Fruit fly (Drosophila melanogaster): ENCODE results near the gene Rpn5.

The Rpn5 gene

DNA sequence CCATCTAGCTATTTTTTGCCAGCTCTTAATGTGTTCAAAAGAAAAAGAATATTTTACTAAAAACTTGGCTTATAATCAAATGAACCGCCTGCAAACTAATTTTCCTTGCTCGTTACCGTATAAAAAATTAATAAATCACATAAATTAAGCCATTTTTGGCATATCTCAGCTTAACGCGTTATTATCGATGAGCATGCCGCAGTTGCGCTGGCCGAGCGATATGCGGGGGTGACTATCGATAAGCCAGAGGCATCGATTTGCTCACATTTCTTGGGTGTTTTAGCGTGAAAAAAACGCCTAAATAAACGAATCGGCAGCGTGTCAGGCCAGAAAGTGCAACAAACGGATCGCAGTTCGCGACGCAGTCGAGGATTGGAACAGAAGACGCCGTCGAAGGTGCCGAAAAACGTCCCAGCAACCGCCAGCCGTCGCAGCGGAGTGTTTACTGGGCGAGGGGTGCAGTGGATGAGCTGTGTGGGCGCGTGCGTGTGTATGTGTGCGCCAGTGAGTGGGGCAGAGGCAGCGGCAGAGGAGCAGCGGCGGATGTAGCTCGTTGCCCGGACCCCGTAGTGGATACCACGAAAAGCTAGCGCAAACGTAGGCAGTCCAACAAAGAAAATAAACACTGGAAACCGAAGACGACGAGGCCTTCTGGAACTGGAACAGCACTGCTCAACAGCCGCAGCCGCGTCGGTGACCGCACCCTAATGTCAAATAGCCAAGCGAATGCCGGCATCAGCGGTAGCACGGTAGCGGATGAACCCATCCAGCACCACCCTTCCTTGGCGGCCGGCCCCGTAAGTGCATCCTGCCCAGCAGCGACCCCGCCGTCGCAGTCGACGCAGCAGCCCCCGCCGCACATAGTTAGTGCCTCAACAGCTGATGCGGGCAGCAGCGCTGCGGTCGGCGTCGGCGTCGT is 46.8 kb upstream of the Rpn5 start, which contains the start of the genes Sym and Madm (continued):
- TF ChIP-seq CG3726 (GFP tag; IDR thresholded peaks at IDR 0.05): no peak
- TF ChIP-seq BtbVII (GFP tag; optimal IDR thresholded peaks at IDR 0.05): no peak
- no peak; the same call in none of the 2 replicates for TF ChIP-seq CG9215 (GFP tag; IDR thresholded peaks at IDR 0.05)
- TF ChIP-seq CG10147 (GFP tag; optimal IDR thresholded peaks at IDR 0.05): peak; percentile 39
- TF ChIP-seq sd (tag; optimal IDR thresholded peaks at IDR 0.05): peak; percentile 73
- TF ChIP-seq NFAT (GFP tag; IDR thresholded peaks at IDR 0.05): no peak
- no peak for TF ChIP-seq schlank (tag; optimal IDR thresholded peaks at IDR 0.05)
- TF ChIP-seq slbo (GFP tag; IDR thresholded peaks at IDR 0.05): peak; percentile 60
- TF ChIP-seq lola (GFP tag; optimal IDR thresholded peaks at IDR 0.05): peak in 1 of 3 experiments; percentile 40
- peak; percentile 89 for TF ChIP-seq Sry-δ (GFP tag; optimal IDR thresholded peaks at IDR 0.05)
- peak; percentile 45 for TF ChIP-seq ind (GFP tag; optimal IDR thresholded peaks at IDR 0.05)
- TF ChIP-seq CG7271 (tag; optimal IDR thresholded peaks at IDR 0.05): peak; percentile 49
- TF ChIP-seq row (GFP tag; IDR thresholded peaks at IDR 0.05): peak; percentile 82
- TF ChIP-seq Neu2 (GFP tag; optimal IDR thresholded peaks at IDR 0.05; ENCODE audit: borderline replicate concordance): peak; percentile 7
- no peak for TF ChIP-seq Oaz (GFP tag; IDR thresholded peaks at IDR 0.05)
- peak; percentile 56 for TF ChIP-seq dm (GFP tag; optimal IDR thresholded peaks at IDR 0.05)
- peak; percentile 18 for TF ChIP-seq CG4854 (GFP tag; optimal IDR thresholded peaks at IDR 0.05)
- no peak for TF ChIP-seq D (optimal IDR thresholded peaks at IDR 0.05)
- TF ChIP-seq D (GFP tag; optimal IDR thresholded peaks at IDR 0.05): no peak
- TF ChIP-seq btn (GFP tag; optimal IDR thresholded peaks at IDR 0.05): no peak
- no peak for TF ChIP-seq CG6765 (GFP tag; optimal IDR thresholded peaks at IDR 0.05)
- peak; percentile 54 for TF ChIP-seq CG18599 (GFP tag; optimal IDR thresholded peaks at IDR 0.05)
- TF ChIP-seq CG9817 (tag; optimal IDR thresholded peaks at IDR 0.05): peak; percentile 33
- TF ChIP-seq gfzf (GFP tag; optimal IDR thresholded peaks at IDR 0.05): peak; percentile 78
- peak in 1 of 2 experiments; percentile 50 for TF ChIP-seq crp (GFP tag; optimal IDR thresholded peaks at IDR 0.05)
- peak; percentile 14 for TF ChIP-seq CG13424 (tag; optimal IDR thresholded peaks at IDR 0.05)
- peak; percentile 40 for TF ChIP-seq Chrac-16 (GFP tag; optimal IDR thresholded peaks at IDR 0.05)
- no peak for TF ChIP-seq fd64A (GFP tag; optimal IDR thresholded peaks at IDR 0.05)
- no peak for TF ChIP-seq CG13296 (GFP tag; optimal IDR thresholded peaks at IDR 0.05)
- TF ChIP-seq CG4707 (GFP tag; optimal IDR thresholded peaks at IDR 0.05): no peak

DNA sequence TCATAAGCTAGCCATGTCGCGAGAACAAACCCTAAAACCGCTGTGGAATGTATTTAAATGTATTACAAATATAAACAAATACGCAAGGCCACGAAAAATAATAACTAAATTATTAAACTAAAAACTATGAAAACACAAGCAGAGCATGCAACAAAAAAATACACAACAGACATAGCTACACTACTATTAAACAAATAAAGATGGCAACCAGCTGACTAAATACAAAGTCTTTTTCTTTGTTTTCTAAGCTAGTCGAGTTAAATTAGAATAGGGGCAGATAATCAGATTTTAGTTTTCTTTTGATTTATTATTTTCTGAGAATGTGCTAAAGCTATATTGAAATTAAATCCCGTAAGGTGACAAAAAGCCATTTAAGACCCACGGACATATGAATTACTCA is 42.6 kb upstream of the Rpn5 start:
- TF ChIP-seq caup (GFP tag; optimal IDR thresholded peaks at IDR 0.05; ENCODE audit: severe bottlenecking): peak; percentile 77
- TF ChIP-seq Dp (GFP tag; optimal IDR thresholded peaks at IDR 0.05): no peak
- peak; percentile 6 for TF ChIP-seq CG4854 (GFP tag; optimal IDR thresholded peaks at IDR 0.05)
- peak; percentile 17 for TF ChIP-seq wek (GFP tag; optimal IDR thresholded peaks at IDR 0.05)
- peak; percentile 7 for TF ChIP-seq CG12744 (GFP tag; optimal IDR thresholded peaks at IDR 0.05)
- peak; percentile 78 for TF ChIP-seq Hmr (GFP tag; optimal IDR thresholded peaks at IDR 0.05)
- peak; percentile 18 for TF ChIP-seq MTF-1 (GFP tag; optimal IDR thresholded peaks at IDR 0.05; ENCODE audit: borderline replicate concordance)
- no peak for TF ChIP-seq CG18764 (GFP tag; optimal IDR thresholded peaks at IDR 0.05)
- TF ChIP-seq CG17385 (GFP tag; optimal IDR thresholded peaks at IDR 0.05): peak; percentile 10
- TF ChIP-seq CG1529 (GFP tag; optimal IDR thresholded peaks at IDR 0.05): peak; percentile 25
- no peak for TF ChIP-seq CG8359 (GFP tag; optimal IDR thresholded peaks at IDR 0.05; ENCODE audit: borderline replicate concordance)
- peak; percentile 53 for TF ChIP-seq PHDP (tag; optimal IDR thresholded peaks at IDR 0.05)
- peak; percentile 50 for TF ChIP-seq CG10209 (GFP tag; optimal IDR thresholded peaks at IDR 0.05)
- peak; percentile 13 for TF ChIP-seq CG6683 (GFP tag; optimal IDR thresholded peaks at IDR 0.05)
- peak; percentile 4 for TF ChIP-seq CG13424 (tag; optimal IDR thresholded peaks at IDR 0.05)
- peak; percentile 53 for TF ChIP-seq scrt (GFP tag; optimal IDR thresholded peaks at IDR 0.05)
- peak; percentile 64 for TF ChIP-seq CG34376 (GFP tag; optimal IDR thresholded peaks at IDR 0.05)
- TF ChIP-seq dmrt11E (tag; optimal IDR thresholded peaks at IDR 0.05): no peak
- TF ChIP-seq bowl (GFP tag; IDR thresholded peaks at IDR 0.05): no peak
- peak; percentile 21 for TF ChIP-seq CG3407 (GFP tag; optimal IDR thresholded peaks at IDR 0.05)

All from whole organism, embryonic.